Fruit fly (Drosophila melanogaster): ENCODE measurements around the gene Grip.

Grip gene

DNA sequence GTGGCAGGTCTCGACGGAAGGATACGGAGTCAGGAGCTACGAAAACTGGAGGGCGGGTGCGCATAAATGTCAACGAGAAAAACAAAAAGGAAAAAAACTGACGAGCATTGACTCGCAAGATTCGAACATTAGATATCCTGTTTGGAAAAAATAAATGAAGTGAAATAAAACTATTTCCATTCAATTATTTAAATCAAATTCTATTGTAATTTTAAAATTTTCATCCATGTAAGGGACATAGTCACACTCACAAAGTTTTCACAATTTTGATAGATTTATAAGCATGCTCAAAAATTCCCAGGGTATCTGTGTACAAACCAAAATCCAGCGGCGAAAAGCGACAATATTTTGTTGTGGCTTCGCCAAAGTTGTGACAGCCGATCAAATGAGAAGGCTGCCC, 29.9 kb downstream of the Grip start (continued):
- peak; percentile 30 for TF ChIP-seq CG17359 (tag; optimal IDR thresholded peaks at IDR 0.05)
- TF ChIP-seq CG4328 (GFP tag; optimal IDR thresholded peaks at IDR 0.05) = no peak
- no peak for TF ChIP-seq Scr (GFP tag; IDR thresholded peaks at IDR 0.05; ENCODE audit: partially characterized antibody)
- TF ChIP-seq pros (GFP tag; optimal IDR thresholded peaks at IDR 0.05) = no peak
- TF ChIP-seq CG17385 (GFP tag; optimal IDR thresholded peaks at IDR 0.05) = no peak
- no peak for TF ChIP-seq CG15269 (tag; optimal IDR thresholded peaks at IDR 0.05)
- no peak for TF ChIP-seq exex (tag; optimal IDR thresholded peaks at IDR 0.05)
- TF ChIP-seq CG7839 (tag; optimal IDR thresholded peaks at IDR 0.05) = peak; percentile 17
- TF ChIP-seq CG17361 (GFP tag; IDR thresholded peaks at IDR 0.05) = peak; percentile 34; the same call in 1 of the 3 replicates
- no peak for TF ChIP-seq HmgD (GFP tag; optimal IDR thresholded peaks at IDR 0.05)
- no peak for TF ChIP-seq NC2β (GFP tag; optimal IDR thresholded peaks at IDR 0.05)
- TF ChIP-seq Xbp1 (GFP tag; optimal IDR thresholded peaks at IDR 0.05) = peak; percentile 30
- TF ChIP-seq dmrt11E (tag; optimal IDR thresholded peaks at IDR 0.05) = peak; percentile 43
- peak in 1 of 3 experiments; percentile 27 for TF ChIP-seq lola (GFP tag; optimal IDR thresholded peaks at IDR 0.05)
- no peak for TF ChIP-seq nerfin-1 (tag; optimal IDR thresholded peaks at IDR 0.05)
- no peak for TF ChIP-seq Nf-YA (GFP tag; IDR thresholded peaks at IDR 0.05)
- no peak for TF ChIP-seq ATbp (GFP tag; optimal IDR thresholded peaks at IDR 0.05)
- TF ChIP-seq ara (GFP tag; IDR thresholded peaks at IDR 0.05) = peak; percentile 14; the same call in 1 of the 2 replicates
- TF ChIP-seq Ada2b (GFP tag; IDR thresholded peaks at IDR 0.05) = 0 out of 2 replicates have a peak, but pooled peaks have one; percentile 15
- TF ChIP-seq fu2 (GFP tag; optimal IDR thresholded peaks at IDR 0.05) = no peak
- TF ChIP-seq zfh1 (GFP tag; IDR thresholded peaks at IDR 0.05) = peak; percentile 46; the same call in 1 of the 3 replicates
- no peak for TF ChIP-seq caup (GFP tag; optimal IDR thresholded peaks at IDR 0.05; ENCODE audit: severe bottlenecking)
- TF ChIP-seq jigr1 (GFP tag; IDR thresholded peaks at IDR 0.05) = no peak
- TF ChIP-seq chn (GFP tag; optimal IDR thresholded peaks at IDR 0.05) = no peak
- TF ChIP-seq CG6175 (GFP tag; IDR thresholded peaks at IDR 0.05) = no peak
- peak; percentile 39 for TF ChIP-seq CG12391 (tag; optimal IDR thresholded peaks at IDR 0.05)
- peak; percentile 23 for TF ChIP-seq CG4424 (GFP tag; optimal IDR thresholded peaks at IDR 0.05)
- TF ChIP-seq Xrp1 (GFP tag; IDR thresholded peaks at IDR 0.05) = peak; percentile 60; the same call in 1 of the 2 replicates
- TF ChIP-seq D (optimal IDR thresholded peaks at IDR 0.05) = no peak
- peak; percentile 9 for TF ChIP-seq D (GFP tag; optimal IDR thresholded peaks at IDR 0.05)
- peak; percentile 51 for TF ChIP-seq Sox102F (GFP tag; optimal IDR thresholded peaks at IDR 0.05)
- TF ChIP-seq bsh (GFP tag; optimal IDR thresholded peaks at IDR 0.05) = peak in 1 of 2 experiments; percentile 54
- no peak for TF ChIP-seq pho (GFP tag; optimal IDR thresholded peaks at IDR 0.05)
- TF ChIP-seq CG2199 (GFP tag; IDR thresholded peaks at IDR 0.05) = no peak
- peak; percentile 9 for TF ChIP-seq CG5245 (GFP tag; optimal IDR thresholded peaks at IDR 0.05)
- TF ChIP-seq CG4404 (GFP tag; IDR thresholded peaks at IDR 0.05) = peak; percentile 45; the same call in 1 of the 2 replicates
- TF ChIP-seq wek (GFP tag; optimal IDR thresholded peaks at IDR 0.05) = no peak
- TF ChIP-seq MBD-R2 (GFP tag; IDR thresholded peaks at IDR 0.05) = no peak
- TF ChIP-seq CG15696 (tag; optimal IDR thresholded peaks at IDR 0.05) = peak; percentile 8
- TF ChIP-seq CG31365 (tag; optimal IDR thresholded peaks at IDR 0.05) = no peak
- no peak for TF ChIP-seq Optix (GFP tag; IDR thresholded peaks at IDR 0.05)
- TF ChIP-seq Gsc (GFP tag; IDR thresholded peaks at IDR 0.05) = no peak
- no peak for TF ChIP-seq CG11456 (GFP tag; IDR thresholded peaks at IDR 0.05)
- no peak for TF ChIP-seq CG7963 (GFP tag; IDR thresholded peaks at IDR 0.05; ENCODE audit: partially characterized antibody)
- peak; percentile 8 for TF ChIP-seq CoRest (tag; optimal IDR thresholded peaks at IDR 0.05)
- peak; percentile 13 for TF ChIP-seq CG15601 (tag; optimal IDR thresholded peaks at IDR 0.05)
- TF ChIP-seq ase (GFP tag; IDR thresholded peaks at IDR 0.05) = no peak
- TF ChIP-seq ci (GFP tag; IDR thresholded peaks at IDR 0.05) = 0 out of 3 replicates have a peak, but pooled peaks have one; percentile 8
- peak; percentile 63 for TF ChIP-seq row (GFP tag; IDR thresholded peaks at IDR 0.05)
- TF ChIP-seq Lpt (GFP tag; optimal IDR thresholded peaks at IDR 0.05) = no peak
